Worm (Caenorhabditis elegans) whole organism, L2 larva: Measurements from ENCODE around the gene F20E11.7.

Experiments used
- C34F6.9 ChIP-seq: fragments of 150-350 bp; optimal IDR thresholded peaks from 2 replicates; lab custom pipeline; 2014; ENCODE audit warnings: missing biosample characterization, missing genetic modification characterization
- F13H6.1 ChIP-seq: sonication (generic microtip); optimal IDR thresholded peaks from 2 replicates; lab custom pipeline; 2016; ENCODE audit warnings: missing genetic modification characterization, missing compliant biosample characterization
- R02D3.7 ChIP-seq: fragments of 150-350 bp; optimal IDR thresholded peaks from 2 replicates; lab custom pipeline; 2014; ENCODE audit warnings: missing biosample characterization, missing genetic modification characterization
- Y55F3AM.14 ChIP-seq: fragments of 200-800 bp; sonication (Bioruptor generic); optimal IDR thresholded peaks from 2 replicates; lab custom pipeline; 2018; ENCODE audit warnings: mild to moderate bottlenecking, missing genetic modification characterization, missing compliant biosample characterization
- ZK546.5 ChIP-seq: sonication (generic microtip); optimal IDR thresholded peaks from 2 replicates; lab custom pipeline; 2017; ENCODE audit warnings: missing biosample characterization, missing genetic modification characterization
- alr-1 ChIP-seq: fragments of 150-350 bp; optimal IDR thresholded peaks from 2 replicates; lab custom pipeline; 2014; ENCODE audit warnings: missing biosample characterization, missing genetic modification characterization
- ama-1 ChIP-seq: fragments of 150-350 bp; optimal IDR thresholded peaks from 2 replicates; lab custom pipeline; 2018; ENCODE audit warnings: inconsistent platforms
- blmp-1 ChIP-seq: sonication (generic microtip); optimal IDR thresholded peaks from 2 replicates; lab custom pipeline; 2017; ENCODE audit warnings: missing genetic modification characterization, mild to moderate bottlenecking, missing compliant biosample characterization, antibody characterized with exemption, moderate library complexity; ENCODE audit not compliant: insufficient read depth
- ceh-16 ChIP-seq: fragments of 150-350 bp; optimal IDR thresholded peaks from 2 replicates; lab custom pipeline; 2014; ENCODE audit warnings: missing biosample characterization, missing genetic modification characterization
- crh-2 ChIP-seq: sonication (generic microtip); optimal IDR thresholded peaks from 2 replicates; lab custom pipeline; 2017; ENCODE audit warnings: missing biosample characterization, missing genetic modification characterization
- egl-27 ChIP-seq: sonication (generic microtip); optimal IDR thresholded peaks from 3 replicates; lab custom pipeline; 2017; ENCODE audit warnings: missing biosample characterization, missing genetic modification reagents, missing genetic modification characterization
- elt-3 ChIP-seq: sonication (generic microtip); optimal IDR thresholded peaks from 2 replicates; lab custom pipeline; 2017; ENCODE audit warnings: missing biosample characterization, missing genetic modification characterization
- fos-1 ChIP-seq: fragments of 150-350 bp; optimal IDR thresholded peaks from 2 replicates; lab custom pipeline; 2014; ENCODE audit warnings: missing biosample characterization, missing genetic modification characterization
- gmeb-1 ChIP-seq: fragments of 150-350 bp; optimal IDR thresholded peaks from 2 replicates; lab custom pipeline; 2014; ENCODE audit warnings: missing biosample characterization, missing genetic modification characterization
- lin-11 ChIP-seq: fragments of 150-350 bp; sonication (generic microtip); optimal IDR thresholded peaks from 2 replicates; lab custom pipeline; 2014; ENCODE audit warnings: missing biosample characterization, missing genetic modification characterization, inconsistent platforms, mixed read lengths
- lin-13 ChIP-seq: fragments of 150-350 bp; optimal IDR thresholded peaks from 2 replicates; lab custom pipeline; 2014; ENCODE audit warnings: missing biosample characterization, missing genetic modification reagents, missing genetic modification characterization
- lin-39 ChIP-seq: fragments of 150-350 bp; optimal IDR thresholded peaks from 2 replicates; lab custom pipeline; 2014; ENCODE audit warnings: missing biosample characterization, missing genetic modification reagents, missing genetic modification characterization
- lsy-2 ChIP-seq, 2 experiments: fragments of 150-350 bp in 1 of 2; sonication (generic microtip) in 1 of 2; optimal IDR thresholded peaks; 2 replicates each; lab custom pipeline; 2014 to 2017; ENCODE audit warnings: missing biosample characterization in 2 of 2, missing genetic modification characterization in 2 of 2
- mab-5 ChIP-seq: fragments of 150-350 bp; optimal IDR thresholded peaks from 2 replicates; lab custom pipeline; 2014; ENCODE audit warnings: missing biosample characterization, missing genetic modification characterization
- mbf-1 ChIP-seq: sonication (generic microtip); optimal IDR thresholded peaks from 2 replicates; lab custom pipeline; 2017; ENCODE audit warnings: missing biosample characterization, missing genetic modification characterization
- mdl-1 ChIP-seq, 2 experiments: fragments of 150-350 bp in 1 of 2; sonication (generic microtip) in 1 of 2; optimal IDR thresholded peaks; 2 replicates each; lab custom pipeline; 2017; ENCODE audit warnings: missing biosample characterization in 2 of 2, missing genetic modification characterization in 2 of 2
- nhr-10 ChIP-seq: sonication (generic microtip); optimal IDR thresholded peaks from 2 replicates; lab custom pipeline; 2017; ENCODE audit warnings: missing biosample characterization, missing genetic modification characterization
- nhr-11 ChIP-seq: fragments of 150-350 bp; optimal IDR thresholded peaks from 2 replicates; lab custom pipeline; 2014; ENCODE audit warnings: missing biosample characterization, missing genetic modification characterization
- nhr-12 ChIP-seq: fragments of 150-350 bp; optimal IDR thresholded peaks from 2 replicates; lab custom pipeline; 2014; ENCODE audit warnings: missing biosample characterization, missing genetic modification characterization
- nhr-129 ChIP-seq: fragments of 150-350 bp; optimal IDR thresholded peaks from 2 replicates; lab custom pipeline; 2014; ENCODE audit warnings: missing biosample characterization, missing genetic modification characterization
- nhr-21 ChIP-seq: fragments of 150-350 bp; optimal IDR thresholded peaks from 2 replicates; lab custom pipeline; 2014; ENCODE audit warnings: missing biosample characterization, missing genetic modification characterization
- nhr-23 ChIP-seq: fragments of 150-350 bp; optimal IDR thresholded peaks from 2 replicates; lab custom pipeline; 2014; ENCODE audit warnings: missing biosample characterization, missing genetic modification reagents, missing genetic modification characterization
- nhr-237 ChIP-seq: fragments of 150-350 bp; optimal IDR thresholded peaks from 2 replicates; lab custom pipeline; 2014; ENCODE audit warnings: missing biosample characterization, missing genetic modification characterization
- nhr-25 ChIP-seq: fragments of 150-350 bp; sonication (generic microtip); optimal IDR thresholded peaks from 3 replicates; lab custom pipeline; 2014; ENCODE audit warnings: missing biosample characterization, missing genetic modification characterization
- nhr-6 ChIP-seq: fragments of 150-350 bp; optimal IDR thresholded peaks from 2 replicates; lab custom pipeline; 2014; ENCODE audit warnings: missing biosample characterization, missing genetic modification characterization
- nhr-77 ChIP-seq: fragments of 150-350 bp; optimal IDR thresholded peaks from 2 replicates; lab custom pipeline; 2014; ENCODE audit warnings: missing biosample characterization, missing genetic modification characterization
- peb-1 ChIP-seq: fragments of 150-350 bp; optimal IDR thresholded peaks from 2 replicates; lab custom pipeline; 2014; ENCODE audit warnings: missing biosample characterization, missing genetic modification characterization
- sem-4 ChIP-seq: fragments of 150-350 bp; optimal IDR thresholded peaks from 2 replicates; lab custom pipeline; 2014; ENCODE audit warnings: missing biosample characterization, missing genetic modification reagents, missing genetic modification characterization
- skn-1 ChIP-seq: sonication (generic microtip); optimal IDR thresholded peaks from 2 replicates; lab custom pipeline; 2017; ENCODE audit warnings: missing biosample characterization, missing genetic modification characterization
- sma-3 ChIP-seq: sonication (generic microtip); optimal IDR thresholded peaks from 2 replicates; lab custom pipeline; 2016; ENCODE audit warnings: missing genetic modification reagents, missing genetic modification characterization, missing compliant biosample characterization
- sma-9 ChIP-seq, 2 experiments: fragments of 150-350 bp in 1 of 2; sonication (generic microtip) in 1 of 2; optimal IDR thresholded peaks; 2 replicates each; lab custom pipeline; 2014 to 2016; ENCODE audit warnings: missing genetic modification characterization in 2 of 2, mild to moderate bottlenecking in 1 of 2, missing biosample characterization in 1 of 2, missing compliant biosample characterization in 1 of 2, missing genetic modification reagents in 1 of 2, moderate library complexity in 1 of 2
- snpc-4 ChIP-seq: fragments of 150-350 bp; optimal IDR thresholded peaks from 2 replicates; lab custom pipeline; 2014; ENCODE audit warnings: missing biosample characterization, missing genetic modification characterization
- unc-39 ChIP-seq: fragments of 150-350 bp; optimal IDR thresholded peaks from 2 replicates; lab custom pipeline; 2014; ENCODE audit warnings: missing biosample characterization, missing genetic modification characterization
- unc-62 ChIP-seq: fragments of 150-350 bp; optimal IDR thresholded peaks from 2 replicates; lab custom pipeline; 2014; ENCODE audit warnings: missing biosample characterization, missing genetic modification reagents, missing genetic modification characterization
- zag-1 ChIP-seq: fragments of 150-350 bp; optimal IDR thresholded peaks from 2 replicates; lab custom pipeline; 2014; ENCODE audit warnings: missing biosample characterization, missing genetic modification characterization
- ztf-1 ChIP-seq: fragments of 200-800 bp; sonication (Bioruptor generic); conservative IDR thresholded peaks from 2 replicates; pipeline ENCODE4 v1.3.6; 2022; ENCODE audit warnings: missing genetic modification characterization, missing compliant biosample characterization
- ztf-11 ChIP-seq: sonication (generic microtip); optimal IDR thresholded peaks from 2 replicates; lab custom pipeline; 2017; ENCODE audit warnings: missing biosample characterization, missing genetic modification characterization

Gene F20E11.7

ce11 chrV:17436492-17436891, 27.9 kb upstream of the F20E11.7 start, which contains the start of gene F20E11.18:
Gene F20E11.18 (minus strand): TSS chrV:17436592.
- TF ChIP-seq blmp-1, result no peak
- TF ChIP-seq nhr-77 (tag; lab: Kevin White, UChicago), result no peak
- no peak for TF ChIP-seq lin-39 (tag; lab: Kevin White, UChicago)
- TF ChIP-seq ztf-11 (tag; lab: Kevin White, UChicago), result no peak
- TF ChIP-seq mab-5 (tag; lab: Kevin White, UChicago), result no peak
- TF ChIP-seq lin-13, result no peak
- TF ChIP-seq nhr-25, result no peak
- TF ChIP-seq ama-1, result no peak
- TF ChIP-seq F13H6.1 (tag; lab: Kevin White, UChicago), result no peak
- TF ChIP-seq nhr-12 (tag; lab: Kevin White, UChicago), result no peak
- no peak for TF ChIP-seq nhr-6
- no peak for TF ChIP-seq peb-1

- TF ChIP-seq snpc-4 (tag; lab: Kevin White, UChicago), result no peak
- TF ChIP-seq ama-1, result no peak
- TF ChIP-seq mab-5 (tag; lab: Kevin White, UChicago), result no peak
- no peak for TF ChIP-seq sma-3 (GFP tag; lab: Kevin White, UChicago)
- TF ChIP-seq elt-3 (tag; lab: Kevin White, UChicago), result no peak
- TF ChIP-seq ceh-16, result no peak
- no peak for TF ChIP-seq nhr-23 (tag; lab: Kevin White, UChicago)
- no peak for TF ChIP-seq unc-62 (GFP tag; lab: Kevin White, UChicago)
- TF ChIP-seq zag-1 (tag; lab: Kevin White, UChicago), result no peak
- TF ChIP-seq lin-11 (tag; lab: Kevin White, UChicago), result no peak
- no peak for TF ChIP-seq nhr-129 (tag; lab: Kevin White, UChicago)
- TF ChIP-seq lsy-2 (tag; optimal IDR thresholded peaks at IDR 0.05; lab: Kevin White, UChicago), result no peak
- no peak for TF ChIP-seq crh-2 (tag; lab: Kevin White, UChicago)
- TF ChIP-seq skn-1, result no peak
- no peak for TF ChIP-seq R02D3.7 (tag; lab: Kevin White, UChicago)
- TF ChIP-seq alr-1, result no peak
- no peak for TF ChIP-seq nhr-10 (tag; lab: Kevin White, UChicago)
- no peak for TF ChIP-seq C34F6.9 (tag; lab: Kevin White, UChicago)
- no peak for TF ChIP-seq nhr-21
These were observed 26.1 kb upstream of the F20E11.7 start, which contains the start of gene srsx-2 for ce11 chrV:17438317-17438716. Gene srsx-2 (minus strand): TSS chrV:17438417.

- TF ChIP-seq ztf-1 (GFP tag; lab: Robert Waterston, UW), result no peak
- TF ChIP-seq F13H6.1 (tag; lab: Kevin White, UChicago), result no peak
- no peak for TF ChIP-seq R02D3.7 (tag; lab: Kevin White, UChicago)
- no peak for TF ChIP-seq nhr-6
- TF ChIP-seq unc-39, result no peak
- TF ChIP-seq sma-9 (GFP tag; optimal IDR thresholded peaks at IDR 0.05; lab: Kevin White, UChicago), result no peak
- TF ChIP-seq sma-9 (tag; optimal IDR thresholded peaks at IDR 0.05; lab: Kevin White, UChicago), result no peak
- no peak for TF ChIP-seq sem-4
- TF ChIP-seq nhr-129 (tag; lab: Kevin White, UChicago), result no peak
- TF ChIP-seq C34F6.9 (tag; lab: Kevin White, UChicago), result no peak
- no peak for TF ChIP-seq nhr-11 (tag; lab: Kevin White, UChicago)
- TF ChIP-seq nhr-77 (tag; lab: Kevin White, UChicago), result no peak
- no peak for TF ChIP-seq nhr-237
- no peak for TF ChIP-seq crh-2 (tag; lab: Kevin White, UChicago)
- no peak for TF ChIP-seq snpc-4 (tag; lab: Kevin White, UChicago)
- no peak for TF ChIP-seq mdl-1 (tag; optimal IDR thresholded peaks at IDR 0.05; lab: Kevin White, UChicago)
These were observed 25.0 kb upstream of the F20E11.7 start, which contains the start of gene srh-154 for ce11 chrV:17439406-17439805. Gene srh-154 (plus strand): TSS chrV:17439706.

- TF ChIP-seq sma-9 (GFP tag; optimal IDR thresholded peaks at IDR 0.05; lab: Kevin White, UChicago), result no peak
- TF ChIP-seq sma-9 (tag; optimal IDR thresholded peaks at IDR 0.05; lab: Kevin White, UChicago), result no peak
- no peak for TF ChIP-seq lin-13
- no peak for TF ChIP-seq Y55F3AM.14 (GFP tag; lab: Kevin White, UChicago)
- no peak for TF ChIP-seq nhr-10 (tag; lab: Kevin White, UChicago)
- TF ChIP-seq ztf-11 (tag; lab: Kevin White, UChicago), result no peak
- TF ChIP-seq nhr-11 (tag; lab: Kevin White, UChicago), result no peak
- TF ChIP-seq ama-1, result no peak
- TF ChIP-seq egl-27 (tag; lab: Kevin White, UChicago), result no peak
- TF ChIP-seq nhr-237, result no peak
- TF ChIP-seq ZK546.5 (tag; lab: Kevin White, UChicago), result no peak
- no peak for TF ChIP-seq snpc-4 (tag; lab: Kevin White, UChicago)
- TF ChIP-seq elt-3 (tag; lab: Kevin White, UChicago), result no peak
- TF ChIP-seq nhr-12 (tag; lab: Kevin White, UChicago), result no peak
- no peak for TF ChIP-seq F13H6.1 (tag; lab: Kevin White, UChicago)
- TF ChIP-seq gmeb-1 (tag; lab: Kevin White, UChicago), result no peak
- TF ChIP-seq blmp-1, result no peak
- no peak for TF ChIP-seq fos-1 (tag; lab: Kevin White, UChicago)
- TF ChIP-seq mbf-1, result no peak
- no peak for TF ChIP-seq unc-39
These were observed 14.5 kb upstream of the F20E11.7 start for ce11 chrV:17449836-17450235.
